Fruit fly (Drosophila melanogaster): ENCODE measurements around the gene RpS19b.

Gene RpS19b

dm6 chr3R:23948324-23948465, 14.9 kb upstream of the RpS19b start, which contains the start of gene CG12268:
Gene CG12268, minus strand, starts transcription at chr3R:23948424.
- no peak for TF ChIP-seq CG17806 (tag; optimal IDR thresholded peaks at IDR 0.05)
- TF ChIP-seq CG12605 (GFP tag; IDR thresholded peaks at IDR 0.05), result no peak
- TF ChIP-seq rn (GFP tag; IDR thresholded peaks at IDR 0.05), result no peak
- TF ChIP-seq Ets98B (GFP tag; IDR thresholded peaks at IDR 0.05), result no peak
- TF ChIP-seq EcR (GFP tag; optimal IDR thresholded peaks at IDR 0.05), result no peak
- no peak for TF ChIP-seq Snoo (tag; optimal IDR thresholded peaks at IDR 0.05)
- no peak for TF ChIP-seq CG15710 (tag; optimal IDR thresholded peaks at IDR 0.05)
- TF ChIP-seq CG14655 (GFP tag; optimal IDR thresholded peaks at IDR 0.05), result no peak
- TF ChIP-seq CG10348 (GFP tag; IDR thresholded peaks at IDR 0.05), result no peak
- TF ChIP-seq CG34367 (tag; optimal IDR thresholded peaks at IDR 0.05), result no peak
- TF ChIP-seq fd96Ca (GFP tag; IDR thresholded peaks at IDR 0.05), result no peak
- no peak for TF ChIP-seq Pif1B (GFP tag; optimal IDR thresholded peaks at IDR 0.05)
- no peak for TF ChIP-seq D1 (tag; optimal IDR thresholded peaks at IDR 0.05)
- TF ChIP-seq gl (tag; optimal IDR thresholded peaks at IDR 0.05), result no peak
- TF ChIP-seq CG8301 (tag; optimal IDR thresholded peaks at IDR 0.05), result no peak
- TF ChIP-seq CG9948 (tag; optimal IDR thresholded peaks at IDR 0.05), result no peak

DNA sequence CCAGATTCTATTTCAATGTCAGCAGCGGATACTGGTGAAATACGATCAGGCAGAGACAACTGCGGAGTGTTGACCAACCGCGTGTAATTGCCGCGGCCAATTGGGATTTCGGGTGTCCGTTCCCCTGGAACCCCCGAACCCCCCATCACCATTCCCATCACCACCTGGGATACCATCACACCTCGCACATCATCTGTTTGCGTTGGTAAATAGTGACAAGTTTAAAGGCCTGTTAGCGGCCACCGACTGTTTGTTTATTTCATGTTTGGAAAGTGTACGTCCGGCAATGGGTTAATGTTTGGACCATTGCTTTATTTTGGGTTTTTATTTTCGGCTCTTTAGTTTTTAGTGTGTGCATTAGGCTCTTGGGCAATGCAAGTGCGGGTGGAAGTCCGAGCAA, 13.7 kb upstream of the RpS19b start:
- TF ChIP-seq EcR (GFP tag; optimal IDR thresholded peaks at IDR 0.05) (no peak), CG15710 (tag; optimal IDR thresholded peaks at IDR 0.05) (no peak), CG34367 (tag; optimal IDR thresholded peaks at IDR 0.05) (no peak)

dm6 chr3R:23943843-23944356, 10.6 kb upstream of the RpS19b start:
- TF ChIP-seq Pif1B (GFP tag; optimal IDR thresholded peaks at IDR 0.05) (no peak), fd96Ca (GFP tag; IDR thresholded peaks at IDR 0.05) (no peak), CG15710 (tag; optimal IDR thresholded peaks at IDR 0.05) (no peak), Ets98B (GFP tag; IDR thresholded peaks at IDR 0.05) (no peak), CG13204 (GFP tag; optimal IDR thresholded peaks at IDR 0.05) (no peak), CG32121 (GFP tag; IDR thresholded peaks at IDR 0.05) (no peak), CG9948 (tag; optimal IDR thresholded peaks at IDR 0.05) (no peak), rn (GFP tag; IDR thresholded peaks at IDR 0.05) (no peak), CG8301 (tag; optimal IDR thresholded peaks at IDR 0.05) (no peak), CG10348 (GFP tag; IDR thresholded peaks at IDR 0.05) (no peak), Snoo (tag; optimal IDR thresholded peaks at IDR 0.05) (no peak), D1 (tag; optimal IDR thresholded peaks at IDR 0.05) (no peak), CG14655 (GFP tag; optimal IDR thresholded peaks at IDR 0.05) (no peak)

DNA sequence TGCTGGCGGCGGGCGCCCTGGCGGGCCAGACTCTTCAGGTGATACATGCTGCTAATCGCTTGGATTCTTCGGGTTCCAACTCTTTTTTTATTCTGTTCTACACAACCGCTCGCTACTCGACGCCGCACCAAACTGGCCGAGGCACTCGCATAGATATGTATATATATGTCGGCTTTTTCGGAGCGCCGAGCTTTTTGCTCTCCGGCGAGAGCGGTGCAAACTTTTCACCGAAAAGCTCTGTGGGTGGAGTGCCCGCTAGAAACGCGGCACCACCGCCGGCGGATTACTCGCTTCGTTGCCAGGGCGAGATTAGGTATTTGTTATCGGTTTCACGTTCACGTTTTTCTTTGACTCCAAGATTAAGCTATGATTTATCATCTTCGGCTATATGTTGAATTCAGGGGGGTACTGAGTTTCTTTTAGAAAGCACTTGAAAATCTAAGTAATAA, 9.7 kb upstream of the RpS19b start, which contains the start of gene Gdh:
Gdh (minus strand) TSS at position 137 of the 449 bp plus-strand sequence.
- TF ChIP-seq CG12605 (GFP tag; IDR thresholded peaks at IDR 0.05) (peak; percentile 57; the same call in 1 of the 2 replicates), CG17806 (tag; optimal IDR thresholded peaks at IDR 0.05) (no peak), CG13204 (GFP tag; optimal IDR thresholded peaks at IDR 0.05) (peak; percentile 34), CG32121 (GFP tag; IDR thresholded peaks at IDR 0.05) (peak; percentile 20; the same call in 1 of the 2 replicates), Ets98B (GFP tag; IDR thresholded peaks at IDR 0.05) (peak; percentile 60; the same call in 1 of the 2 replicates), fd96Ca (GFP tag; IDR thresholded peaks at IDR 0.05) (peak; percentile 19; the same call in 1 of the 3 replicates), Pif1A (GFP tag; optimal IDR thresholded peaks at IDR 0.05) (peak; percentile 12), CG8159 (tag; optimal IDR thresholded peaks at IDR 0.05) (no peak), Snoo (tag; optimal IDR thresholded peaks at IDR 0.05) (peak; percentile 39), EcR (GFP tag; optimal IDR thresholded peaks at IDR 0.05) (peak; percentile 23), CG10348 (GFP tag; IDR thresholded peaks at IDR 0.05) (no peak), CG9948 (tag; optimal IDR thresholded peaks at IDR 0.05) (no peak), CG14655 (GFP tag; optimal IDR thresholded peaks at IDR 0.05) (no peak), CG4496 (GFP tag; IDR thresholded peaks at IDR 0.05) (peak; percentile 72; the same call in 2 of the 3 replicates)

DNA sequence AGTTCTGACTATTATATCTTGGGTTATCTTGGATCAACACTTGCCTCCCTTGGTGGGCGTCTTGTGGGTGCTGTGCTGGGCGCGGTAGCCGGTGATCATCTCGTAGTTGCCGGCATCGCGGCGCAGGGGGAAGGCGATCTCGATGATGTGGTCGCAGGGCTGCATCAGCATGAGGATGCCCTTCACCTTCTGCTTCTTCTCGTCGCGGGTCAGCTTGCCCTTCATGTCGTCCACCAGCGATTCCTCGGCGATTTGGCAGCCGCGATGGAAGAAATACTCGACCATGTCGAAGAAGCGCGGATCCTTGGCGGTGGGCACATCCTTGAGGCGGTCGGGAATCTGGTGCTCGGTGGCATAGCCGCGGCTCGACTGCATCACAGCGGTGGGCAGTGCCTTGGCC, 9.2 kb upstream of the RpS19b start:
- no peak for TF ChIP-seq Ets98B (GFP tag; IDR thresholded peaks at IDR 0.05)
- 0 out of 2 replicates have a peak, but pooled peaks have one; percentile 7 for TF ChIP-seq CG10348 (GFP tag; IDR thresholded peaks at IDR 0.05)

dm6 chr3R:23941643-23942424, 8.5 kb upstream of the RpS19b start:
- TF ChIP-seq CG12605 (GFP tag; IDR thresholded peaks at IDR 0.05), result no peak; the same call in 1 of the 2 replicates
- TF ChIP-seq Ets98B (GFP tag; IDR thresholded peaks at IDR 0.05), result peak; percentile 50
- TF ChIP-seq CG4496 (GFP tag; IDR thresholded peaks at IDR 0.05), result peak; percentile 60; the same call in 2 of the 3 replicates
- TF ChIP-seq CG14655 (GFP tag; optimal IDR thresholded peaks at IDR 0.05), result peak; percentile 35
- no peak for TF ChIP-seq gl (tag; optimal IDR thresholded peaks at IDR 0.05)
- peak; percentile 8 for TF ChIP-seq CG9948 (tag; optimal IDR thresholded peaks at IDR 0.05)
- peak; percentile 31 for TF ChIP-seq CG8301 (tag; optimal IDR thresholded peaks at IDR 0.05)
- TF ChIP-seq CG32121 (GFP tag; IDR thresholded peaks at IDR 0.05), result peak; percentile 49

DNA sequence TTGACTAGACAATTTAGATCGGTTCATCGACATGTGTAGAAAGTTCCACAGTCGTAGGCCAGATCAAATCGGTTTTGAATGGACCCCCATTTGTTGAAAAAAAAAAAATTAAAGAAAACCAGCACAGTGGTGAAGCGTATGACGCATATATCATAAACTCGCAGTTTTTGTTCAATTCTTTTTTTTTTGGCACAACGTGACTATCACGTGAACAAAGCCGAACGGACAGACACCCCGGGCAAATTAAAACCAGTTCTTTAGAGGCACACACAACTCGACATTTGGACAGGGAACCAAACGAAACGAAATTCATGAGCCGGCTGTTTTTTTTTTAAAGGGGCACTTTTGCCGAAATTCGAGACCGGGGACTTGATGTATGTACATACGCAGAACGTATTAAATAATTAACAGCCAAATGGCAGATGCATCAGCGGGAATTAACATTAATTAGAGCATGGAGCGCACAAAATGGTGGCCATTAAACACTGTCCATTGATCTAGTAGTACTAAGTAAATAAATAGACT, 7.6 kb upstream of the RpS19b start:
- no peak; the same call in 1 of the 2 replicates for TF ChIP-seq Ets98B (GFP tag; IDR thresholded peaks at IDR 0.05)
- TF ChIP-seq CG9948 (tag; optimal IDR thresholded peaks at IDR 0.05), result no peak
- TF ChIP-seq D1 (tag; optimal IDR thresholded peaks at IDR 0.05), result no peak
- TF ChIP-seq CG12605 (GFP tag; IDR thresholded peaks at IDR 0.05), result no peak
- TF ChIP-seq fd96Ca (GFP tag; IDR thresholded peaks at IDR 0.05), result no peak
